Fruit fly (Drosophila melanogaster) Kc167 (cell line): ENCODE data around the gene CG4678.

Source experiments
- Myc ChIP-seq: fragments of >200 bp; optimal IDR thresholded peaks from 2 replicates; lab custom pipeline; 2017; ENCODE audit warnings: missing external identifiers
- h ChIP-seq: fragments of >200 bp; optimal IDR thresholded peaks from 3 replicates; lab custom pipeline; 2018; ENCODE audit warnings: missing external identifiers

DNA sequence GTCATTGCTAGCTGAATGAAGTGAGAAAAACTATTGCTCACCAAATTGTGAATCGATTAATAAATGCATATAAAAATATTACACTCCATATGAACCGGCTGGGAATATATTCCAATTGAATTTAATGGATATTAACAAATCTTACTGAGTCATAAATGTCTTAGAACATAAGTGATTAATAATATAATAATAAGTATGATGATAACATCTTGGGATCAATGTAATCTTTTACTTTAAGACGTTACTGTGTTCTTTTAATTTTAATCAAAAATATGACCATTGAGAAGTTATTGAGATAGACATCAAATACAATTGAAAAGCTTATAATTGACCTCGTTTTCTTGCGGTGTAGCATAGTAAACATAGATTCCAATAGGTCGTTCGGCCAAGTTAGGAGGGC is 3.6 kb upstream of the CG4678 start:
- TF ChIP-seq h (no peak), Myc (lab: Kevin White, UChicago) (no peak)
